Worm (Caenorhabditis elegans): Measurements from ENCODE around the gene col-10.
A peak's percentile ranks its signal among the peaks of the same experiment; 100 is the strongest.

col-10 gene

DNA sequence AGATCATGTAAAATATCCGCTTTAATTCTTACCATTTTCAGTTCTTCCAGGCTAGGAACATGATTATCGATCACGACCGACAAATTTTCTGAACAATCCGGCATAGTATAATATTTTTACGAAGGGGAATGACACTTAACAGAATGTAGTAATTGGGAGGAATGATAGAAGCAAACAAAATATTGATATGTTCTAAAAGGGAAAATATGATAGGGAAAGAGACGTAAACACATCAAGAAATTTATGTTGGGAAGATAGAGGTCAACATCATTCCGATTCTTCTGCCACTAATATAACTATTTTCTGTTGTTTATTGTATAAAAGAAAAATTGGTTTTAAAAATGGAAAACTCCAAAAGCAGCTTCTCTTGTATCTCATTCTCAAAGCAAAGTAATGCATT is 32.0 kb upstream of the col-10 start, which contains the start of gene C24B5.4:
C24B5.4 (minus strand) TSS at position 206 of the 400 bp plus-strand sequence.
- TF ChIP-seq ceh-39 (tag; optimal IDR thresholded peaks at IDR 0.05): no peak
- no peak for TF ChIP-seq drap-1 (GFP tag; optimal IDR thresholded peaks at IDR 0.05)
- no peak for TF ChIP-seq ceh-83 (GFP tag; optimal IDR thresholded peaks at IDR 0.05)
- TF ChIP-seq lin-32 (GFP tag; optimal IDR thresholded peaks at IDR 0.05): no peak
- no peak for TF ChIP-seq snpc-4 (tag; optimal IDR thresholded peaks at IDR 0.05)
- TF ChIP-seq ces-1 (GFP tag; optimal IDR thresholded peaks at IDR 0.05): no peak
- no peak for TF ChIP-seq elt-3 (tag; optimal IDR thresholded peaks at IDR 0.05)
- TF ChIP-seq mep-1 (tag; optimal IDR thresholded peaks at IDR 0.05): no peak
- TF ChIP-seq lsy-2 (tag; optimal IDR thresholded peaks at IDR 0.05): no peak
- no peak for TF ChIP-seq unc-39 (tag; optimal IDR thresholded peaks at IDR 0.05)
- TF ChIP-seq zip-8 (tag; optimal IDR thresholded peaks at IDR 0.05): no peak
- TF ChIP-seq sem-2 (GFP tag; optimal IDR thresholded peaks at IDR 0.05): no peak
- no peak for TF ChIP-seq ham-2 (GFP tag; optimal IDR thresholded peaks at IDR 0.05)
- TF ChIP-seq mab-5 (tag; optimal IDR thresholded peaks at IDR 0.05): no peak
- no peak for TF ChIP-seq nhr-28 (tag; optimal IDR thresholded peaks at IDR 0.05)

DNA sequence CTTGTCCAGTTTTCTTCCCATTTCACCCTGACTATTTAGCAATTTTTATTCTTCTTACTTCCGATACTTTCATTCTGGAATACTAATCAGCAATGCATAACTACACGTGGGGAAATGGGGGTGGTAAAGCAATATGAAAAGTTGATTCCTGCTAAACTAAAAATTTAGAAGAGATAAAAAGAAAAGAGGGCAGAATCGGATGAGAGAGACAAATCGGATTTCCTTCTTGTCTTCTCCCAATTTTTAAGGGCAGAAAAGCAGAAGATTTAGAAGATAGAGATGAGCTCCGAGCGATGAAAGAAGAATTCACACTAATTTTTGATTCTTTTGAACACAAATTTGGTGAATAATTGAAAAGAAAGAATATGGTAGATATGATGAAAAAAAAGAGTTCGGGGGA is 28.9 kb upstream of the col-10 start:
- no peak for TF ChIP-seq hlh-1 (tag; optimal IDR thresholded peaks at IDR 0.05)
- TF ChIP-seq drap-1 (GFP tag; optimal IDR thresholded peaks at IDR 0.05): no peak
- no peak for TF ChIP-seq sem-2 (GFP tag; optimal IDR thresholded peaks at IDR 0.05)
- peak; percentile 87 for TF ChIP-seq ces-1 (GFP tag; optimal IDR thresholded peaks at IDR 0.05)
- TF ChIP-seq nhr-12 (tag; optimal IDR thresholded peaks at IDR 0.05): no peak
- TF ChIP-seq elt-1 (tag; optimal IDR thresholded peaks at IDR 0.05; ENCODE audit: borderline replicate concordance, insufficient read depth): no peak
- no peak for TF ChIP-seq ztf-11 (tag; optimal IDR thresholded peaks at IDR 0.05)

DNA sequence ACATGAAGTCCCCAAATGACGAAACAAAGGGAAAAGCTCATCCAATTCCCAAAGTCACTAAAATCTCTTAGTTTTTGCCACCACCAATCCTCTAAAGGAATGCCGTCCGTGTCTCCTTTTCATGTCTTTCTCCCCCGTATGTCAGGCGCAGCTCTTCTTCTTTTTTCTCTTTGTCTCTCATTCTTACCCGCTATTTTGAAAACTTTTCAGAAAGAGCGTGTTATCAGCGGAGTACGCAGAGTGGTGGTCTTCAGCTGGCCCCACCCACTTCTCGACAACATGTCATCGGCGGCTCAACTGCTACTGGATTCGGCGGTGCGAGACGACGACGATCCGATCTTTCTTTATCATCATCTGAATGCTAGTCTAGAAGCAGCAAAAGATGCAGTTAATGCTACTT is 26.3 kb upstream of the col-10 start, which contains the start of gene sphr-1:
sphr-1 (plus strand) TSS at position 205 of the 400 bp plus-strand sequence.
- TF ChIP-seq snpc-4 (tag; optimal IDR thresholded peaks at IDR 0.05) (no peak), ceh-83 (GFP tag; optimal IDR thresholded peaks at IDR 0.05) (no peak), zip-8 (tag; optimal IDR thresholded peaks at IDR 0.05) (no peak), ces-1 (GFP tag; optimal IDR thresholded peaks at IDR 0.05) (no peak), cnd-1 (tag; optimal IDR thresholded peaks at IDR 0.05) (no peak), lin-13 (tag; optimal IDR thresholded peaks at IDR 0.05) (no peak), nhr-12 (tag; optimal IDR thresholded peaks at IDR 0.05) (no peak), sem-2 (GFP tag; optimal IDR thresholded peaks at IDR 0.05) (no peak), drap-1 (GFP tag; optimal IDR thresholded peaks at IDR 0.05) (no peak), lin-32 (GFP tag; optimal IDR thresholded peaks at IDR 0.05) (no peak), nhr-237 (tag; optimal IDR thresholded peaks at IDR 0.05) (no peak), elt-3 (tag; optimal IDR thresholded peaks at IDR 0.05) (no peak), ham-2 (GFP tag; optimal IDR thresholded peaks at IDR 0.05) (no peak), flh-1 (GFP tag; optimal IDR thresholded peaks at IDR 0.05) (no peak), blmp-1 (tag; optimal IDR thresholded peaks at IDR 0.05) (no peak)

DNA sequence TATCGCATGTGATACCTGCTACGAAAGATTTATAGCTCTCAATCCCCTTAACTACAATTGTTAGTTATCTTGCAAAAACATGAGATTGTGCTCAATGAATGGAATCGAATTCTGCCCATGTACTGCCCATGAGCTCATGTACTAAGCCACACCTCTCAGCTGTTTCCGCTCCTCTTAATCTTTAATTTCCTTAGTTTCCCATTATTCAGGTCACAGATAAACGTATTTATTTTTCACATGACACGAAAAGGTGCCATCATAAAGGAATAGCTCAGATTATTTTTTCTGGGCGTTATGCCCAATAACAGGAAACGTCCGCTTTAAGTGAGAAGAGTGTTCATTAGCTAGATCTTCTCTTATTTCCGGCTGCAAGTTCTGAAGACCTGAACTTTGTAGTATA is 20.9 kb upstream of the col-10 start:
- TF ChIP-seq nhr-237 (tag; optimal IDR thresholded peaks at IDR 0.05) (no peak), lin-32 (GFP tag; optimal IDR thresholded peaks at IDR 0.05) (no peak), lsy-2 (tag; optimal IDR thresholded peaks at IDR 0.05) (no peak), hlh-1 (tag; optimal IDR thresholded peaks at IDR 0.05) (no peak)

DNA sequence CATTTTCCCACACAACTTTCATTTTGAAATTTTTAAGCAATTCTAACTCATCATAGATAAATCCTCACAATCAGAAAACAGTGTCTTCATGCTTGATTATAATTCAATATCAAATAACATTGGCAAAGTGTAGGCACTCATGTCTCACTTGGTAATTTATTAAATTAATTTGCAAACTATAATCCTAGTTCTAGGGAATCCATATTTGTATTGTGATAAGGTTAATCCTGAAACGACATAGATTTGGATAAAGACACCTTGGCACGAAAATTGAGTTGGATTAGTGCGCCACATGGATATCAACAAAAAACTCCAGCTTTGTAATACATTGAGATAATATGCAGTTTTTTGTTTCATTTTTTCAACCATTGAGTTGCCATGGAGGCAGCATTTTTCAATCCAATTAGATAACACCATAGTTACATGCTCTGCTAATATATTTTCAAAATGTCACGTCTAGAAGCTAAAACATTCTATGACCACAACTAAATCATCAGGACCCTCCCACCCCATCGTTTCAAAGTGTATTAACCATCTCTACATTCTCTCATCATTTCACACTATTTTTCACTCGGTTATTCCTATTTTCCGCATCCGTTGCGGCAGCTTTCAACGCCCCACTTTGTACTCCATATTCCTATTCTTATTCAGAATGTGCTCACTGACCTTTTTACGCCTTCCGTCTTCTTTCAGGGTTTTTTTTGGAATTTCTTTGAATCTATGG is 18.8 kb upstream of the col-10 start:
- TF ChIP-seq elt-3 (tag; optimal IDR thresholded peaks at IDR 0.05) (no peak), ces-1 (GFP tag; optimal IDR thresholded peaks at IDR 0.05) (peak; percentile 78), blmp-1 (tag; optimal IDR thresholded peaks at IDR 0.05) (no peak)

DNA sequence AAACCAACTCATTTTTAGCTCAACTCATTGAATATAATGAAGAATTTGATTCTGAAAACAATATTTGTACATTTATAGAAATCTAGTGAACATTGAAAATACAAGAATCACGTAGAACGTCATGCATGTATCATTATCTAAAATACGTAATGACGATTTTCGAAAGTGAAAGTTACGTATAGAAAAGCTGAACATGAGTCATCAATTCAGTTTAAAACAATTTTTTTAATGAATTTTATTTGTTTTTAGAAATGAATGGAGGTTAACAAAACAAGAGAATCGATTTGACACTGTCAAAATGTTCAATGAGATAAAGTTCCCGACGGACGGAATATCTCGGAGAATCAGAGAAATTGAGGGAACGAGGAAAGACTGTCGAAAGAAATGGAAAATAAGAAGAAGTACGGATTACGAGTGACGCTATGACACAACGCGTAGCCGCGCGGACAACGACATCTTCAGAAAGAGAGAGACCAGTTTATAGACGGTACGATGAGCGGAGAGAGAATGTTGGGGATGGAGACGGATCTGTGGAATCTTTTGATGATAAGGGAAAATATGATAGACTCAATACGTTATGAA is 16.7 kb upstream of the col-10 start, which contains the start of gene ptr-1:
ptr-1 (minus strand) TSS at position 51 of the 582 bp plus-strand sequence.
- TF ChIP-seq ceh-43 (GFP tag; optimal IDR thresholded peaks at IDR 0.05): no peak
- TF ChIP-seq blmp-1 (tag; optimal IDR thresholded peaks at IDR 0.05): peak; percentile 32
- no peak for TF ChIP-seq lin-32 (GFP tag; optimal IDR thresholded peaks at IDR 0.05)
- no peak for TF ChIP-seq unc-39 (tag; optimal IDR thresholded peaks at IDR 0.05)
- TF ChIP-seq lsy-2 (tag; optimal IDR thresholded peaks at IDR 0.05): no peak
- no peak for TF ChIP-seq elt-3 (tag; optimal IDR thresholded peaks at IDR 0.05)
- no peak for TF ChIP-seq M03D4.4 (tag; optimal IDR thresholded peaks at IDR 0.05)
- no peak for TF ChIP-seq elt-1 (tag; optimal IDR thresholded peaks at IDR 0.05; ENCODE audit: borderline replicate concordance, insufficient read depth)
- no peak for TF ChIP-seq unc-120 (tag; optimal IDR thresholded peaks at IDR 0.05; ENCODE audit: poor library complexity, severe bottlenecking)
- TF ChIP-seq ham-2 (GFP tag; optimal IDR thresholded peaks at IDR 0.05): peak; percentile 13
- TF ChIP-seq flh-1 (GFP tag; optimal IDR thresholded peaks at IDR 0.05): no peak
- TF ChIP-seq ces-1 (GFP tag; optimal IDR thresholded peaks at IDR 0.05): no peak
